Fruit fly (Drosophila melanogaster): ENCODE results near the gene Ppi1.

DNA sequence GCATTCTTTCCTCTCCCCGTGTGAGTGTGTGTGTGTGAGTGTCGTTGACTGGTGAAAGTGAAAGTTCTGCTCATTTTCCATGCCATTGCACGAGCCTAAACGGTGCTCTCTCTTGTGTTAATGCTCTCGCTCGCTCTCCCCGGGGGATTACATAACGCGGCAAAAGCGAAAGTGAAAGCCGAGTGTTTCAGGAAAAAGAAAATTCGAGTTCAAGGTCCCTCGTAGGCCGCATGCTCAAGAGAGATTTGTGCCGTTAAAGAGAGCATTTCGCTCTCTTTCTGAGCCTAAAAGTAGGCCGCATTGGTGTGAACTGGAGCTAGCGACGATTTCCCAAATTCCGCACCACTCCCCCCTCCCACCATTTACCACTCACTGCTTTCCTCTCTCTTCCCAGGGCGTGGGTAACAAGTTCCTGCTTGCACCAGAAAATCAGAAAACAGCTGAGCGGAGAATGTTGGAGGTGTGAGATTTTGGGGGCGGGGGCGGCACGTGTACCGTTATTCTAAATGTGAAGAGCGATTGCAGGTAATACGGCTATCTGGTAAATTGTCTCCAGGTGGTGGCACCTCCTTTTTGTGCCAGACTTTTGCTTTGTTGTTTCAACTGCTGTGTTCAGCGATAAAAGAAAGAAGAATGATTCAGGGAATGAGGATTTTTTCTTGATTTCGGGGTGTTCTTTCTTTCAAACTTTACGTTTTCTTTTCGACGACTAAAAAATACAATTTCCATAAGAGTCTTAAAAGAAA is 38.5 kb downstream of the Ppi1 start:
- no peak for TF ChIP-seq usp (GFP tag; optimal IDR thresholded peaks at IDR 0.05)
- no peak for TF ChIP-seq psq (optimal IDR thresholded peaks at IDR 0.05)
- no peak for TF ChIP-seq CG8478 (optimal IDR thresholded peaks at IDR 0.05)
